Worm (Caenorhabditis elegans): ENCODE results near the gene T27C5.10.
"Not testable (repeated sequence)": the region's sequence is repeated elsewhere in the genome, so short reads cannot be mapped to it uniquely, and the experiment has no call there.

The T27C5.10 gene

ce11 chrV:17456197-17456596 is 26.2 kb upstream of the T27C5.10 start, which contains the start of gene srh-203:
Gene srh-203 (minus strand): TSS chrV:17456297.
- TF ChIP-seq nhr-11, ceh-34, madf-2 (tag; optimal IDR thresholded peaks at IDR 0.05): not testable (repeated sequence)

DNA sequence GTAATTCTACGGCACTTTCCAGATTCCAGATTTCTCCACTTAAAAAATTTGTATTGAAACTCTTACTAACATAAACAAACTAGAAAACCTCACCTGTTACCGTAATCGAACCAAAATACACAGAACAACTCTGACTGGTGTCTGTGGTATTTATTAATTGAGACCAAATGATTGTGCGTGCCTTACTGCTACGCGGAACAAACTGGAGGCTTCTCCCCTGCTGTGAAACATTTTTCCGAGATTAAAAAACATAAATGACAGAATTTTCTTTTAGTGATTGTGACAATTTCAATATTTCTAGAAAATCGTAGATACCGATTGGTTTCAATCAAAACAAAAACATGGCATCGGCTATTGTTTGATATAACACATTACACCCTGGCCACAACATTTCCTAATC is 19.9 kb upstream of the T27C5.10 start:
- TF ChIP-seq ceh-48 (tag; optimal IDR thresholded peaks at IDR 0.05) (no peak), tbx-2 (tag; optimal IDR thresholded peaks at IDR 0.05) (no peak), pha-4 (tag; optimal IDR thresholded peaks at IDR 0.05) (no peak), madf-2 (tag; optimal IDR thresholded peaks at IDR 0.05) (no peak), pat-9 (tag; optimal IDR thresholded peaks at IDR 0.05) (no peak), fkh-10 (GFP tag; optimal IDR thresholded peaks at IDR 0.05) (no peak), pha-2 (tag; optimal IDR thresholded peaks at IDR 0.05) (no peak), ceh-24 (tag; optimal IDR thresholded peaks at IDR 0.05) (no peak), lin-11 (tag; optimal IDR thresholded peaks at IDR 0.05) (no peak), hlh-15 (tag; optimal IDR thresholded peaks at IDR 0.05) (no peak), hlh-30 (tag; optimal IDR thresholded peaks at IDR 0.05; ENCODE audit: insufficient read depth) (no peak)

DNA sequence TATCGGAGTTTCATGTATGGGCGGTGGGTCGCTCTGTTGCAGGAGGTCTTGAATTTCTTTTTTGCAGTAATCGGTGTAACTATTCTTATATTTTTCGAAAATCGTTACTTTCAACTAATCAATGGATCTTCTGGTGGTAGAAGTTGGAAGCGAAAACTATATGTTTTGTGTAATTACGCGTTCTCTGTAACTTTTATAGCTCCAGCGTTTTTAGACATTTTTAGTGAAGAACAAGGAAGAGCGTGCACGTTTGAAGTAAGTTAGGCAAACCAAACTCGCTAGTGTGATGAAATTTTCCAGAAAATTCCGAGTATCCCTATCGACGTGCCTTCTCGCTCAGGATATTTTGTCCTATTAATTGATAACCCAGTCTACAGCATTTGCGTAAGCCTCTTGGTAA is 9.4 kb upstream of the T27C5.10 start, which contains the start of gene srh-154:
TSS of gene srh-154 (plus strand) at position 301 of the 400 bp plus-strand sequence.
- TF ChIP-seq ceh-30 (tag; optimal IDR thresholded peaks at IDR 0.05) (no peak), ceh-45 (GFP tag; IDR thresholded peaks at IDR 0.05) (no peak), tbx-2 (tag; optimal IDR thresholded peaks at IDR 0.05) (no peak), rnt-1 (tag; optimal IDR thresholded peaks at IDR 0.05) (no peak), ztf-16 (tag; optimal IDR thresholded peaks at IDR 0.05) (no peak), pat-9 (tag; optimal IDR thresholded peaks at IDR 0.05) (no peak), madf-2 (tag; optimal IDR thresholded peaks at IDR 0.05) (no peak), ceh-34 (tag; optimal IDR thresholded peaks at IDR 0.05) (no peak), ama-1 (optimal IDR thresholded peaks at IDR 0.05) (no peak)

- TF ChIP-seq K02D7.2 (tag; optimal IDR thresholded peaks at IDR 0.05) (no peak), ztf-16 (tag; optimal IDR thresholded peaks at IDR 0.05) (no peak)
These were observed 8.4 kb upstream of the T27C5.10 start, which contains the start of gene srsx-2 for ce11 chrV:17438317-17438716. Gene srsx-2 (minus strand): TSS chrV:17438417.

DNA sequence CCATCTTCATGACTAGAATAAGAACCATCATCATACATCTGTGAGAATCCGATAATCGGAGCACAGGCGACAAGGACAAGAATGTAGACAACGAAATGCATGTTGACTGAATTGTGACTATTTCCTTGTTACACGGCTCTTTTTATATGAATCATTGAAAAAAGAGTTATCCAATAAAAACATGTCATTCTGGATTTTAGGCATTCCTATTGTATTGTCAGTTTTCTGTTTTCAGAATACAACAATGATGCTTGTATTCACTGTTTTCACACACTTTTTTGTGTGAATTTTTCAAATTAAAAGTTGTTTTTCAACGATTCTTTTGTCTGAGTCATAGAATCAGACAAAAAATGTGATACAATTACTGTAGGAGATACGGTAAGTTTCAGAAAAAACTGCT is 6.5 kb upstream of the T27C5.10 start, which contains the start of gene F20E11.18:
TSS of gene F20E11.18 (minus strand) at position 101 of the 400 bp plus-strand sequence.
- TF ChIP-seq F13H6.1 (tag; optimal IDR thresholded peaks at IDR 0.05) (no peak), ceh-31 (tag; optimal IDR thresholded peaks at IDR 0.05) (no peak), ahr-1 (tag; optimal IDR thresholded peaks at IDR 0.05) (no peak), ama-1 (optimal IDR thresholded peaks at IDR 0.05) (no peak), lim-6 (tag; optimal IDR thresholded peaks at IDR 0.05) (no peak), zip-5 (tag; optimal IDR thresholded peaks at IDR 0.05) (no peak), ceh-18 (tag; optimal IDR thresholded peaks at IDR 0.05) (no peak), ceh-22 (tag; optimal IDR thresholded peaks at IDR 0.05) (no peak), madf-2 (tag; optimal IDR thresholded peaks at IDR 0.05) (no peak), nhr-232 (tag; optimal IDR thresholded peaks at IDR 0.05) (no peak), syd-9 (tag; optimal IDR thresholded peaks at IDR 0.05) (no peak), ceh-30 (tag; optimal IDR thresholded peaks at IDR 0.05) (no peak), ceh-45 (GFP tag; IDR thresholded peaks at IDR 0.05) (no peak), fkh-6 (tag; optimal IDR thresholded peaks at IDR 0.05) (no peak), ceh-9 (tag; optimal IDR thresholded peaks at IDR 0.05) (no peak), elt-4 (tag; optimal IDR thresholded peaks at IDR 0.05) (no peak), pha-2 (tag; optimal IDR thresholded peaks at IDR 0.05) (no peak), ets-4 (tag; optimal IDR thresholded peaks at IDR 0.05) (no peak)

DNA sequence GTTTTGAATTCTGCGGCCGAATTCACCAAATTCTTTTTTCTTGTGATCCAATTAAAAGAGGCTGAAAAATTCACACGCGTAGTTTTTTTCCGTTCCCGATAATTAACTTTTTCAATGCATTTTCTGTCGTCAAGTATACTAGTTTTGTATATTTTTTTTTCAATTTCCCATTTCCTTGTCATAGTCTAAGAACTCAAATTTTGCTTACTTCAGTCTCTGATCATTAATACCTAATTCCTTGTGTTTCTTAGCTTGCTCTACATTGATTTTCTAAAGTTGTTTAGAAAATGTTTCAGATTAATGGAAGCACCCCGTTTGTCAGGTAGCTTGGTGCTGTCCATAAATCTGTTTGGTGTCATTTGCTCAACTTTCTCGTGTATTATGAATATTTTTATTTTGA is 937 bp upstream of the T27C5.10 start, which contains the start of gene srbc-27:
TSS of gene srbc-27 (plus strand) at position 301 of the 400 bp plus-strand sequence.
- no peak for TF ChIP-seq pag-3 (tag; optimal IDR thresholded peaks at IDR 0.05; ENCODE audit: borderline replicate concordance)
- no peak for TF ChIP-seq madf-2 (tag; optimal IDR thresholded peaks at IDR 0.05)
- no peak for TF ChIP-seq hlh-13 (GFP tag; optimal IDR thresholded peaks at IDR 0.05)

All from whole organism, late embryonic.